Worm (Caenorhabditis elegans) whole organism, L4 larva: Measurements from ENCODE around the gene sft-1.

ENCODE experiments used
- F10B5.3 ChIP-seq: sonication (generic microtip); optimal IDR thresholded peaks from 2 replicates; lab custom pipeline; 2016; ENCODE audit warnings: mild to moderate bottlenecking, missing genetic modification characterization, missing compliant biosample characterization
- ceh-82 ChIP-seq: sonication (generic microtip); optimal IDR thresholded peaks from 2 replicates; lab custom pipeline; 2017; ENCODE audit warnings: missing biosample characterization, missing genetic modification characterization
- fkh-10 ChIP-seq: fragments of 150-350 bp; optimal IDR thresholded peaks from 2 replicates; lab custom pipeline; 2014; ENCODE audit warnings: missing biosample characterization, missing genetic modification reagents, missing genetic modification characterization
- lim-7 ChIP-seq: fragments of 200-800 bp; sonication (Bioruptor generic); IDR thresholded peaks from 2 replicates; pipeline ENCODE4 v1.3.6; 2022; ENCODE audit warnings: missing genetic modification characterization, missing compliant biosample characterization
- lin-29 ChIP-seq: fragments of 200-800 bp; sonication (Bioruptor generic); IDR thresholded peaks from 2 replicates; pipeline ENCODE4 v1.3.6; 2022; ENCODE audit warnings: missing genetic modification reagents, missing genetic modification characterization, missing compliant biosample characterization
- lin-39 ChIP-seq: fragments of 150-350 bp; optimal IDR thresholded peaks from 2 replicates; lab custom pipeline; 2014; ENCODE audit warnings: missing biosample characterization, missing genetic modification reagents, missing genetic modification characterization
- lsy-2 ChIP-seq, 2 experiments: fragments of 150-350 bp in 1 of 2; sonication (generic microtip) in 1 of 2; optimal IDR thresholded peaks; 2 replicates each; lab custom pipeline; 2014 to 2017; ENCODE audit warnings: missing biosample characterization in 2 of 2, missing genetic modification characterization in 2 of 2
- madf-5 ChIP-seq, 2 experiments: fragments of 200-800 bp; sonication (Bioruptor generic); IDR thresholded peaks; 2 replicates each; pipeline ENCODE4 v1.3.6; 2022; ENCODE audit warnings: missing compliant biosample characterization in 2 of 2, missing genetic modification characterization in 2 of 2
- php-3 ChIP-seq: fragments of 200-800 bp; sonication (Bioruptor generic); IDR thresholded peaks from 2 replicates; pipeline ENCODE4 v1.3.6; 2022; ENCODE audit warnings: missing genetic modification reagents, missing genetic modification characterization, missing compliant biosample characterization
- unc-39 ChIP-seq: sonication (generic microtip); optimal IDR thresholded peaks from 2 replicates; lab custom pipeline; 2017; ENCODE audit warnings: missing biosample characterization, missing genetic modification characterization
- unc-62 ChIP-seq, 3 experiments: fragments of 150-350 bp in 1 of 3; sonication (generic microtip); optimal IDR thresholded peaks in 2 of 3; peaks in 1 of 3; 1 replicate in 1 of 3; 2 replicates in 2 of 3; lab custom pipeline; 2014 to 2017; ENCODE audit warnings: missing biosample characterization in 3 of 3, missing genetic modification characterization in 3 of 3, missing genetic modification reagents in 3 of 3, missing genotype in 1 of 3

DNA sequence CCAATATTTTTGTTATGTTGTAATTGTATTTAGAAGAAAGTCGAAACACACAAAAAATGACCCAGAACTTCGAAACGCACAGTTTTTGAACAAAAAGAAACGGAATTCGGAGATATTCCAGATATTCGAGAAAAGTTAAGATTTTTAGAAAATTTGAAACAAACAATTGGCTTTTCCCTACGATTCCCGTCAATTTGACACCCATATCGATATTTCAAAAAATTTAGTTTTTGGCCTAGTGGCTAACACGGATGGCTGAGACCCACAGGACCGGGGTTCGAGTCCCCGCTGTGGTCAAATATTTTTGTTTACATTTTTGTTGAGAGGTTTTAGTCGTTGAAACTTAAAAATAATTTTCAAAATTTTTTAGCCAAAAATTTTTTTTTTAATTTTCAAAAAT lies 18.7 kb downstream of the sft-1 start:
- TF ChIP-seq ceh-82 (tag; lab: Kevin White, UChicago) (no peak), lin-29 (GFP tag; lab: Robert Waterston, UW) (no peak), unc-62 (GFP tag; optimal IDR thresholded peaks at IDR 0.05 in 1 of 2; lab: Kevin White, UChicago) (no peak), unc-62 (tag; optimal IDR thresholded peaks at IDR 0.05; lab: Kevin White, UChicago) (no peak), F10B5.3 (tag; lab: Kevin White, UChicago) (no peak), lsy-2 (tag; optimal IDR thresholded peaks at IDR 0.05; lab: Kevin White, UChicago) (no peak), fkh-10 (GFP tag; lab: Kevin White, UChicago) (no peak), lim-7 (no peak), unc-39 (no peak), php-3 (GFP tag; lab: Robert Waterston, UW) (no peak), lin-39 (tag; lab: Kevin White, UChicago) (no peak), madf-5 (GFP tag; IDR thresholded peaks at IDR 0.05; lab: Robert Waterston, UW) (no peak)
